Worm (Caenorhabditis elegans): ENCODE measurements around the gene Y116F11A.1.

DNA sequence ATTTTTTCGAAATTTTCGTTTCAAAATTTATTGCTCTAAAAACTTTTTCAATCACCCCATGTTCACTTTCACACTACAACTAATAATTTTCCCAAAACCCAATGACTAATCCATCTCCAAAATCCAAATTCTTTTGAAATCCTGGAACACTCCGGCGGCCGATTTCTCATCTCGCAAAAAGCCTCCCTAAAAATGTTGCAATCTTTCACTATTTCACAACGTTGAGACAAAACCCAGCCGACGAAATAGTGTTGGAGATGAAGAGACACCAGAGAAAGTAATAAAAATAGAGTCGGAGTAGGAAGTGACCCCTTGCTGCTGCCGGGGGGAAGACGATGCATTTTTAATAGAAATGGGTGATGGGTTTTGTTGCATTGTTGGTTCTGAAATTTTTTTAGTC lies 5.8 kb upstream of the Y116F11A.1 start:
- TF ChIP-seq snpc-1.2 (GFP tag; IDR thresholded peaks at IDR 0.05) (no peak), sdz-12 (GFP tag; optimal IDR thresholded peaks at IDR 0.05) (no peak), mdl-1 (tag; optimal IDR thresholded peaks at IDR 0.05) (no peak), nhr-28 (tag; optimal IDR thresholded peaks at IDR 0.05) (no peak), nhr-237 (tag; optimal IDR thresholded peaks at IDR 0.05) (no peak), fos-1 (tag; optimal IDR thresholded peaks at IDR 0.05) (no peak)

Data from whole organism, L4 larva.